Worm (Caenorhabditis elegans) whole organism, L4/young adult: ENCODE measurements around the gene cyl-1.
"Not testable (repeated sequence)": the region's sequence is repeated elsewhere in the genome, so short reads cannot be mapped to it uniquely, and the experiment has no call there.

Experiments
- W03F9.2 ChIP-seq: fragments of 150-350 bp; optimal IDR thresholded peaks from 2 replicates; lab custom pipeline; 2014; ENCODE audit warnings: missing biosample characterization, missing genetic modification characterization
- dao-5 ChIP-seq: sonication (generic microtip); optimal IDR thresholded peaks from 2 replicates; lab custom pipeline; 2016; ENCODE audit warnings: missing genotype, missing genetic modification characterization, moderate library complexity, missing compliant biosample characterization
- him-1 ChIP-seq: sonication (generic microtip); optimal IDR thresholded peaks from 2 replicates; lab custom pipeline; 2016; ENCODE audit warnings: missing genotype, missing genetic modification reagents, missing genetic modification characterization, missing compliant biosample characterization

Gene cyl-1

DNA sequence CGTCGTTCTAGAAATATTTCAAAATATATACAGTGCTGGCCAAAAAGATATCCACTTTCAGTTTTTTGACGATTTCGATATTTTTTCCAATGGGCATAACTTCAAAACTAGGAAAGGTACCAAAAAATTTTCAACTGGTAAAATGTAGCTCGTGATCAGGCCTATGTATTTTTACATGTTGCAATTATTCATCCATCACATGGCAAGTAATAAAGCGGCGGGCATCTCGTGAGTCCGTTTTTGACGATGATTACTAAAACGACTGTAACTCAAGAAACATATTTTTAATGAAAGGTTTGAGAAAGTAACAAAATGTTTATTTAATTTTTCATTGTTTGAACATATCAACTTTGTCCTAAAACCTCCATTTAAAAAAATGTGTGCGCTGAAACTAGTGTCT, 26.5 kb upstream of the cyl-1 start, which contains the start of gene F10C2.3:
F10C2.3 (plus strand) TSS at position 301 of the 400 bp plus-strand sequence.
- not testable (repeated sequence) for TF ChIP-seq W03F9.2, dao-5, him-1 (tag; lab: Kevin White, UChicago)

- TF ChIP-seq him-1 (tag; lab: Kevin White, UChicago) = no peak
- TF ChIP-seq dao-5 (tag; lab: Kevin White, UChicago) = no peak
- TF ChIP-seq W03F9.2 (tag; lab: Kevin White, UChicago) = no peak
Observed at ce11 chrV:12013298-12013697, 19.8 kb upstream of the cyl-1 start, which contains the start of gene add-2. add-2 (minus strand) TSS chrV:12013406.

DNA sequence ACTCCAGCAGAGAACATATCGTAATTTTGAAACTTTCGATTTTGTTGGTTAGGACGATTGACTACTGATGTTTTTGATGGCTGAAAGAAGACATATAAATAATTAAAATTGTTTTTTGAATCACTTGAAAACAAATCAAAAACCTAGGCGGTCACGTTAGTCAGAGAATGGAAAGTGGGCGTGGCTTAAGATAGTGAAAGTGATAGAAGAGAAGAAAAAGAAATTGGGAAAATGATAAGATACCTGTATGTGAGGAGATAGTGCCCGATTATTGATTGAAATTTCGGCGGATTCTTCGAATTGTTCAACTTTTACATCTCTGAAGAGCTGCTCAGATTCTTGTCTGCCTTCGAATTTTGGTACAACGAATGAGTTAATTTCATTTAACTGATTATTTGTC, 18.2 kb upstream of the cyl-1 start:
- TF ChIP-seq W03F9.2 (tag; lab: Kevin White, UChicago) (no peak), dao-5 (tag; lab: Kevin White, UChicago) (no peak), him-1 (tag; lab: Kevin White, UChicago) (no peak)

ce11 chrV:12006495-12006894, 13.0 kb upstream of the cyl-1 start, which contains the start of gene F57F5.3:
F57F5.3 (minus strand) TSS chrV:12006595.
- TF ChIP-seq W03F9.2 (tag; lab: Kevin White, UChicago) = no peak
- TF ChIP-seq him-1 (tag; lab: Kevin White, UChicago) = no peak
- TF ChIP-seq dao-5 (tag; lab: Kevin White, UChicago) = no peak

- TF ChIP-seq him-1 (tag; lab: Kevin White, UChicago) (no peak), W03F9.2 (tag; lab: Kevin White, UChicago) (no peak), dao-5 (tag; lab: Kevin White, UChicago) (no peak)
Observed at ce11 chrV:12004501-12004940, 11.0 kb upstream of the cyl-1 start.

DNA sequence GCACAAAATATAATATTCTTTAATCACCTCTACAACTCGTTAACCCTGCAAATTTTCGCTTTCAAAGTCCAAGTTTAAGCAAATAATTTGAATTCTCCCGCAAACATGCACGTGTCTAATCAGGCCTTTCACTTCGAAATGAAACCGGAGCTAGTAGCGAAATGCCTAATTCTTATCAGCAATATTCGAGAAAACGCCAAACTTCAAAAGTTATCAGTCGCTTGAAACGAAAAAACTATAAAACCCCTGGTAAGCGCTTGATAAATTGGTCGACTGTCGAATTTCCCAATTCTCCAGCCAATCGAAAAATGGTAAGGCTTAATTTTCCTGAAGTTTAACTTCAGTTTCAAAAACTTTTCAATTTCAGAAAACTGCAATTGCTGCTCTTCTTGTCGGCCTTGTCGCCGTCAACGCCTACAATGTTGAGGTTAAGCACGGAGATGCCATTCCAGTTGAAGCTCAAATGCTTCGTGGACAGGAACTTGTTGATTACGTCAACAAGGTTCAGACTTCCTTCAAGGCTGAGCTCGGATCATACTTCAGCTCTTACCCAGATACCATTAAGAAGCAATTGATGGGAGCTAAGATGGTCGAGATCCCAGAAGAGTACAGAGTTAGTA, 9.5 kb upstream of the cyl-1 start, which contains the start of gene cpr-9:
cpr-9 (plus strand) TSS at position 188 of the 620 bp plus-strand sequence.
- TF ChIP-seq W03F9.2 (tag; lab: Kevin White, UChicago) (peak; percentile 30), dao-5 (tag; lab: Kevin White, UChicago) (no peak), him-1 (tag; lab: Kevin White, UChicago) (no peak)

DNA sequence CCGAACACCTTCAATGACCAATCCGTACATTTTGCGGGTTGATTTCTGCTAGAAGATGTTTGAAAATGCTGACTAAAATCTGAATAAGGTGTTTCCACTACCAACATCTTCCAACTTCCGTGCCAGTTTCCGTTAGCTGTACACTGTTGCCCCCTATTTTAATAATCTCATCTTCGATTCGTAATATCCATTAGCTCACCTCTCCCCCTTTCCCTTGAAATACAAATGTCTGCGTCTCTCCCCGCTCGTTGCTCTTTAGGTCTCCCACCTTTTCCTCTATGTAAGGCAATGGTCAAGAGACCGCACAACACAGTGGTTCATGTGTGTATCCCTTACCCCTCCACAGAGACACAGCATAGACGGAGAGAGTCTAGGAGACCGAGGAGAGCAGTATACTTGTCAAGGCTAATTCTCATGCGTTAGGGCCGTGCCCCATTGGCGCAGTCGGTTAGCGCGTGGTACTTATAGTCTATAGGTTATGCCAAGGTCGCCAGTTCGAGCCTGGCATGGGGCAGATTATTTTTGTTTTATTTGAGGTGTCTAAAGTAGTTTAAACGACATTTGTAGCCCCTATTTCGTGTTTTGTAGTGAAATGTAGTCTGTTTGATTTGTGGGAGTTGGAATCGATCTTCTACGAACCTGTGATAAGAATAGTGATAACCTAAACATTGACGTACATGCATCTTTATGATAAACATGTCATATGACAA, 8.4 kb upstream of the cyl-1 start, which contains the start of gene gcy-33:
gcy-33 (minus strand) TSS at position 51 of the 710 bp plus-strand sequence.
- TF ChIP-seq W03F9.2 (tag; lab: Kevin White, UChicago) (peak; percentile 62), him-1 (tag; lab: Kevin White, UChicago) (peak; percentile 48), dao-5 (tag; lab: Kevin White, UChicago) (peak; percentile 94)

- no peak for TF ChIP-seq him-1 (tag; lab: Kevin White, UChicago)
- no peak for TF ChIP-seq dao-5 (tag; lab: Kevin White, UChicago)
- no peak for TF ChIP-seq W03F9.2 (tag; lab: Kevin White, UChicago)
Observed at ce11 chrV:11997403-11997802, 3.9 kb upstream of the cyl-1 start.

- no peak for TF ChIP-seq dao-5 (tag; lab: Kevin White, UChicago)
- no peak for TF ChIP-seq him-1 (tag; lab: Kevin White, UChicago)
- no peak for TF ChIP-seq W03F9.2 (tag; lab: Kevin White, UChicago)
Observed at ce11 chrV:11995862-11996261, 2.3 kb upstream of the cyl-1 start, which contains the start of gene C52E4.12. C52E4.12 (plus strand) TSS chrV:11996162.

ce11 chrV:11990511-11991127, 2.9 kb downstream of the cyl-1 start:
- TF ChIP-seq him-1 (tag; lab: Kevin White, UChicago) (no peak), dao-5 (tag; lab: Kevin White, UChicago) (no peak), W03F9.2 (tag; lab: Kevin White, UChicago) (no peak)

DNA sequence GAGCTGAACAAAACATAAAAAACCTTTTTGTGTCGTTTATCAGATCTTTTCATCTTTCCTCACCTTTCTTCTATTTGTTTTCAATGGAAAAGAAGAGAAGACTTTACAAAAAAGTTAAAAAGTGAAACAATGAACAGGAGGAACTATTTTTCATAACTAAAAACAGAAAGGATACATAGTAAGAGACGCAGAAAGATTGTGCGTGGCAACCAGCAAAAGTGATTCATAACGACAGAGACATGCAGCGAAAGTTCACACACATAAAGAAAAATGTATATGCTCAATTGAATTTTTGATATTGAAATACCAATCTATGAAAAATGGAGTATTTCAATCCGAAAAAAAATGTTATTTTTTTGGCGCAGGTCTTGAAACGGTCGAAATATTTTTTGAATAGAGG, 3.7 kb downstream of the cyl-1 start:
- TF ChIP-seq dao-5 (tag; lab: Kevin White, UChicago) = no peak
- TF ChIP-seq him-1 (tag; lab: Kevin White, UChicago) = no peak
- no peak for TF ChIP-seq W03F9.2 (tag; lab: Kevin White, UChicago)

- TF ChIP-seq dao-5 (tag; lab: Kevin White, UChicago) (no peak), him-1 (tag; lab: Kevin White, UChicago) (no peak), W03F9.2 (tag; lab: Kevin White, UChicago) (no peak)
Observed at ce11 chrV:11986078-11986869, 7.2 kb downstream of the cyl-1 start.
